Worm (Caenorhabditis elegans) whole organism, early embryonic: Measurements from ENCODE around the gene sre-52.

ENCODE experiments used
- B0310.2 ChIP-seq: sonication (generic microtip); optimal IDR thresholded peaks from 2 replicates; lab custom pipeline; 2016; ENCODE audit warnings: mild to moderate bottlenecking, missing genetic modification characterization, missing compliant biosample characterization
- aly-1 ChIP-seq: sonication (generic microtip); optimal IDR thresholded peaks from 2 replicates; lab custom pipeline; 2016; ENCODE audit warnings: missing genetic modification characterization, missing compliant biosample characterization
- ama-1 ChIP-seq: fragments of 150-350 bp; optimal IDR thresholded peaks from 2 replicates; lab custom pipeline; 2014
- ceh-13 ChIP-seq: fragments of 200-800 bp; sonication (Bioruptor generic); optimal IDR thresholded peaks from 2 replicates; lab custom pipeline; 2018; ENCODE audit warnings: mild to moderate bottlenecking, missing genetic modification characterization, missing compliant biosample characterization
- flt-1 ChIP-seq: fragments of 200-800 bp; sonication (Bioruptor generic); IDR thresholded peaks from 2 replicates; pipeline ENCODE4 v1.3.6; 2022; ENCODE audit warnings: missing genetic modification characterization, missing compliant biosample characterization
- hmg-4 ChIP-seq: fragments of 200-800 bp; sonication (Bioruptor generic); optimal IDR thresholded peaks from 2 replicates; lab custom pipeline; 2018; ENCODE audit warnings: mild to moderate bottlenecking, missing genetic modification characterization, missing compliant biosample characterization
- pes-1 ChIP-seq: fragments of 200-800 bp; sonication (Bioruptor generic); IDR thresholded peaks from 2 replicates; pipeline ENCODE4 v1.3.6; 2022; ENCODE audit warnings: missing genetic modification reagents, missing genetic modification characterization, missing compliant biosample characterization
- scrt-1 ChIP-seq: fragments of 200-800 bp; sonication (Bioruptor generic); IDR thresholded peaks from 2 replicates; pipeline ENCODE4 v1.3.6; 2022; ENCODE audit warnings: missing genetic modification characterization, missing compliant biosample characterization
- tbx-11 ChIP-seq: fragments of 200-800 bp; sonication (Bioruptor generic); IDR thresholded peaks from 2 replicates; pipeline ENCODE4 v1.3.6; 2022; ENCODE audit warnings: missing genetic modification characterization, missing compliant biosample characterization
- tra-4 ChIP-seq: sonication (generic microtip); optimal IDR thresholded peaks from 2 replicates; lab custom pipeline; 2017; ENCODE audit warnings: missing genetic modification characterization, missing compliant biosample characterization

DNA sequence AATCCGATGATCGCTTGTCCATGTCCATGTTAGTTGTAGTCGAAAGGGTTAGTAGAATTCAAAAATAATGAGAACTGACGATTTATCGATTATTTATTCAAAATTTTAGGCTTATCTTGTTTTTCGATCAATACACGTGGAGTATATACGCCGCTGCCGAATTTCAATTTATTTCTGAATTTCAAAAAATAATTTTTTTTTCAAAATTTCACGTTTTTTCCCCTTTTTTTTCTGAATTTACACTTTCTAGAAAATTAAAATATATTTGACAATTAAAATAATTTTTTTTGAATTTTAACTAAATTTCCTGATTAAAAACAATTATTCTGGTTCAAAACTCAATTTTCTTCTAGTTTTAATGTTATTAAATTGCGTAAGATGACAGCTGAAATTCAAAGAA is 33.2 kb upstream of the sre-52 start, which contains the start of gene C50E10.1:
- TF ChIP-seq flt-1 (GFP tag; lab: Robert Waterston, UW) (no peak), ama-1 (lab: Kevin White, UChicago) (no peak), hmg-4 (GFP tag; lab: Kevin White, UChicago) (no peak), B0310.2 (no peak), aly-1 (tag; lab: Kevin White, UChicago) (no peak), ceh-13 (GFP tag; lab: Kevin White, UChicago) (no peak), tra-4 (tag; lab: Kevin White, UChicago) (no peak), tbx-11 (GFP tag; lab: Robert Waterston, UW) (no peak), scrt-1 (no peak), pes-1 (no peak)
